Fruit fly (Drosophila melanogaster) whole organism, prepupa: ENCODE measurements around the gene ppk10.

Source experiments
- Blimp-1 ChIP-seq: fragments of 200-800 bp; sonication (Bioruptor generic); optimal IDR thresholded peaks from 3 replicates; lab custom pipeline; 2017; ENCODE audit warnings: missing biosample characterization, missing genetic modification characterization, mild to moderate bottlenecking, moderate library complexity, missing genetic modification reagents
- CG11902 ChIP-seq: fragments of 200-800 bp; sonication (Bioruptor generic); optimal IDR thresholded peaks from 3 replicates; lab custom pipeline; 2016; ENCODE audit warnings: missing biosample characterization, missing genetic modification characterization
- CG16779 ChIP-seq: fragments of 200-800 bp; sonication (Bioruptor generic); optimal IDR thresholded peaks from 3 replicates; lab custom pipeline; 2017; ENCODE audit warnings: missing biosample characterization, mild to moderate bottlenecking, missing genetic modification characterization
- CG3919 ChIP-seq: fragments of 200-800 bp; sonication (Bioruptor generic); optimal IDR thresholded peaks from 3 replicates; lab custom pipeline; 2016; ENCODE audit warnings: missing biosample characterization, missing genetic modification characterization
- CG8119 ChIP-seq: fragments of 200-800 bp; sonication (Bioruptor generic); IDR thresholded peaks from 3 replicates; pipeline ENCODE4 v1.3.6; 2022; ENCODE audit warnings: missing biosample characterization, missing genetic modification characterization
- Gug ChIP-seq: fragments of 200-800 bp; sonication (Bioruptor generic); IDR thresholded peaks from 2 replicates; pipeline ENCODE4 v1.3.6; 2022; ENCODE audit warnings: missing biosample characterization, missing genetic modification characterization
- Met ChIP-seq: fragments of 200-800 bp; sonication (Bioruptor generic); optimal IDR thresholded peaks from 3 replicates; lab custom pipeline; 2016; ENCODE audit warnings: missing biosample characterization, missing genetic modification characterization
- OdsH ChIP-seq: fragments of 200-800 bp; sonication (Bioruptor generic); optimal IDR thresholded peaks from 3 replicates; lab custom pipeline; 2016; ENCODE audit warnings: missing biosample characterization, missing genetic modification characterization
- Sox14 ChIP-seq: fragments of 200-800 bp; sonication (Bioruptor generic); optimal IDR thresholded peaks from 3 replicates; lab custom pipeline; 2016; ENCODE audit warnings: missing biosample characterization, missing genetic modification characterization
- dsx ChIP-seq: fragments of 200-800 bp; optimal IDR thresholded peaks from 3 replicates; lab custom pipeline; 2019; ENCODE audit warnings: missing biosample characterization, mild to moderate bottlenecking, missing genetic modification characterization, moderate library complexity; ENCODE audit not compliant: poor library complexity, severe bottlenecking
- lz ChIP-seq: fragments of 200-800 bp; sonication (Bioruptor generic); optimal IDR thresholded peaks from 3 replicates; lab custom pipeline; 2016; ENCODE audit warnings: missing biosample characterization, missing genetic modification characterization
- vri ChIP-seq: fragments of 200-800 bp; sonication (Bioruptor generic); optimal IDR thresholded peaks from 3 replicates; lab custom pipeline; 2016; ENCODE audit warnings: missing biosample characterization, mild to moderate bottlenecking, missing genetic modification characterization

- TF ChIP-seq Gug (GFP tag; lab: Robert Waterston, UW) = no peak
- TF ChIP-seq CG11902 (GFP tag; lab: Kevin White, UChicago) = no peak
- TF ChIP-seq OdsH (GFP tag; lab: Kevin White, UChicago) = no peak
- no peak for TF ChIP-seq Blimp-1
- TF ChIP-seq Sox14 (GFP tag; lab: Kevin White, UChicago) = no peak
- TF ChIP-seq dsx (GFP tag; lab: Kevin White, UChicago) = peak; percentile 36
- no peak for TF ChIP-seq CG8119 (GFP tag; lab: Robert Waterston, UW)
- no peak for TF ChIP-seq CG16779
- TF ChIP-seq lz (GFP tag; lab: Kevin White, UChicago) = no peak
- no peak for TF ChIP-seq vri (GFP tag; lab: Kevin White, UChicago)
- no peak for TF ChIP-seq Met (GFP tag; lab: Kevin White, UChicago)
- TF ChIP-seq CG3919 (GFP tag; lab: Kevin White, UChicago) = no peak
These were observed 18.0 kb upstream of the ppk10 start for dm6 chr2L:10470211-10470610.
